Fruit fly (Drosophila melanogaster): Measurements from ENCODE around the gene mab-21.

The mab-21 gene

dm6 chrX:6024638-6025037 lies 11.7 kb upstream of the mab-21 start (continued):
- 0 out of 2 replicates have a peak, but pooled peaks have one; percentile 55 for TF ChIP-seq sim (GFP tag; IDR thresholded peaks at IDR 0.05)
- TF ChIP-seq CG12744 (GFP tag; optimal IDR thresholded peaks at IDR 0.05) = no peak
- TF ChIP-seq CG14965 (GFP tag; optimal IDR thresholded peaks at IDR 0.05; ENCODE audit: borderline replicate concordance) = no peak
- peak; percentile 57 for TF ChIP-seq CG4424 (GFP tag; optimal IDR thresholded peaks at IDR 0.05)
- peak; percentile 21 for TF ChIP-seq CG18476 (GFP tag; optimal IDR thresholded peaks at IDR 0.05)
- TF ChIP-seq sd (tag; optimal IDR thresholded peaks at IDR 0.05) = no peak
- no peak for TF ChIP-seq CG6813 (GFP tag; optimal IDR thresholded peaks at IDR 0.05)
- TF ChIP-seq CG7357 (GFP tag; IDR thresholded peaks at IDR 0.05) = no peak; the same call in 2 of the 3 replicates
- TF ChIP-seq aop (GFP tag; IDR thresholded peaks at IDR 0.05) = no peak
- no peak for TF ChIP-seq gcm2 (GFP tag; optimal IDR thresholded peaks at IDR 0.05)
- peak; percentile 50 for TF ChIP-seq fd96Cb (tag; optimal IDR thresholded peaks at IDR 0.05)
- TF ChIP-seq nmo (GFP tag; optimal IDR thresholded peaks at IDR 0.05) = peak; percentile 51
- TF ChIP-seq lbe (GFP tag; optimal IDR thresholded peaks at IDR 0.05) = no peak
- TF ChIP-seq Dip2 (GFP tag; IDR thresholded peaks at IDR 0.05) = no peak
- TF ChIP-seq CG10654 (GFP tag; optimal IDR thresholded peaks at IDR 0.05) = peak; percentile 40
- peak; percentile 48 for TF ChIP-seq CG10267 (tag; optimal IDR thresholded peaks at IDR 0.05)
- TF ChIP-seq CG34422 (GFP tag; IDR thresholded peaks at IDR 0.05) = peak; percentile 58; the same call in 1 of the 3 replicates
- TF ChIP-seq run (tag; optimal IDR thresholded peaks at IDR 0.05) = no peak
- no peak for TF ChIP-seq salm (tag; optimal IDR thresholded peaks at IDR 0.05)
- no peak for TF ChIP-seq TFAM (GFP tag; optimal IDR thresholded peaks at IDR 0.05)
- TF ChIP-seq tx (GFP tag; optimal IDR thresholded peaks at IDR 0.05) = no peak
- TF ChIP-seq lilli (GFP tag; optimal IDR thresholded peaks at IDR 0.05) = no peak
- TF ChIP-seq CG1602 (GFP tag; optimal IDR thresholded peaks at IDR 0.05) = peak; percentile 23
- no peak for TF ChIP-seq CG3065 (GFP tag; optimal IDR thresholded peaks at IDR 0.05)
- no peak for TF ChIP-seq Dek (tag; optimal IDR thresholded peaks at IDR 0.05)
- TF ChIP-seq CG3726 (GFP tag; IDR thresholded peaks at IDR 0.05) = 0 out of 3 replicates have a peak, but pooled peaks have one; percentile 20
- TF ChIP-seq CG12942 (GFP tag; optimal IDR thresholded peaks at IDR 0.05) = peak; percentile 35
- TF ChIP-seq scrt (GFP tag; optimal IDR thresholded peaks at IDR 0.05) = no peak
- TF ChIP-seq CG11398 (GFP tag; optimal IDR thresholded peaks at IDR 0.05) = no peak
- TF ChIP-seq HLHmδ (GFP tag; optimal IDR thresholded peaks at IDR 0.05) = no peak
- TF ChIP-seq CG17829 (tag; optimal IDR thresholded peaks at IDR 0.05) = peak; percentile 72
- peak; percentile 57 for TF ChIP-seq CG15696 (tag; optimal IDR thresholded peaks at IDR 0.05)
- TF ChIP-seq nerfin-1 (tag; optimal IDR thresholded peaks at IDR 0.05) = no peak
- peak; percentile 47; the same call in 1 of the 2 replicates for TF ChIP-seq CG4404 (GFP tag; IDR thresholded peaks at IDR 0.05)
- TF ChIP-seq Elba2 (GFP tag; optimal IDR thresholded peaks at IDR 0.05) = no peak
- no peak for TF ChIP-seq C15 (GFP tag; IDR thresholded peaks at IDR 0.05)
- TF ChIP-seq Tbp (GFP tag; optimal IDR thresholded peaks at IDR 0.05) = no peak
- TF ChIP-seq jigr1 (GFP tag; IDR thresholded peaks at IDR 0.05) = peak; percentile 38; the same call in 1 of the 3 replicates
- TF ChIP-seq Meics (GFP tag; optimal IDR thresholded peaks at IDR 0.05) = no peak
- peak; percentile 47; the same call in 2 of the 3 replicates for TF ChIP-seq croc (GFP tag; conservative IDR thresholded peaks at IDR 0.05)
- no peak for TF ChIP-seq CG17912 (GFP tag; optimal IDR thresholded peaks at IDR 0.05)
- TF ChIP-seq CG13287 (GFP tag; IDR thresholded peaks at IDR 0.05; ENCODE audit: partially characterized antibody) = no peak
- no peak for TF ChIP-seq Mad (GFP tag; optimal IDR thresholded peaks at IDR 0.05)
- no peak for TF ChIP-seq CG8281 (tag; optimal IDR thresholded peaks at IDR 0.05)
- peak; percentile 76; the same call in 1 of the 2 replicates for TF ChIP-seq ara (GFP tag; IDR thresholded peaks at IDR 0.05)
- peak; percentile 52 for TF ChIP-seq CG8089 (GFP tag; optimal IDR thresholded peaks at IDR 0.05)
- peak; percentile 50 for TF ChIP-seq grau (tag; optimal IDR thresholded peaks at IDR 0.05)
- TF ChIP-seq cg (GFP tag; optimal IDR thresholded peaks at IDR 0.05) = no peak
- TF ChIP-seq CG31365 (tag; optimal IDR thresholded peaks at IDR 0.05) = no peak
- no peak for TF ChIP-seq wek (GFP tag; optimal IDR thresholded peaks at IDR 0.05)
- TF ChIP-seq crol (GFP tag; IDR thresholded peaks at IDR 0.05) = no peak; the same call in 1 of the 2 replicates
